Fruit fly (Drosophila melanogaster): Measurements from ENCODE around the gene CG5746.

The CG5746 gene

DNA sequence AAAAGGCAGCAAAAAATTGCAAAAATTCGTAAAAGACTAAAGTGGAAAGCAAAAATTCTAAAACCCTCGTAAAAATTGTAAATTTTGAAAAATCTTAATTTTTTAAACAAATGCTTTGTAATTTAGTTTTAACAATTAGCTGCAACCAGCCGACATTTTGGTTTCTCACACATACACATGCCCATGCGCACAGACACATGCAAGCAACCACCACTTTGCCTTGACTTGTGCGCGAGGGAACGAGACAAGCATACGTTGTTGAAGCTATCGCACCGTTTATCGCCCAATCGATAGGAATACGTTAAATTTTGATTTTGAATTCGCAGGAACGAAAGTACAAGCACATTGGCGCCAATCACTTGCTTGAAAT lies 28.3 kb downstream of the CG5746 start (continued):
- TF ChIP-seq tna (GFP tag; IDR thresholded peaks at IDR 0.05; ENCODE audit: partially characterized antibody) (peak; percentile 75), usp (GFP tag; optimal IDR thresholded peaks at IDR 0.05) (no peak), Elba2 (GFP tag; optimal IDR thresholded peaks at IDR 0.05) (no peak), tgo (GFP tag; IDR thresholded peaks at IDR 0.05) (no peak), sens-2 (GFP tag; IDR thresholded peaks at IDR 0.05) (no peak), CG3163 (GFP tag; optimal IDR thresholded peaks at IDR 0.05) (no peak), CG12659 (GFP tag; optimal IDR thresholded peaks at IDR 0.05) (peak; percentile 73), Scr (GFP tag; IDR thresholded peaks at IDR 0.05; ENCODE audit: partially characterized antibody) (peak; percentile 68), dan (GFP tag; IDR thresholded peaks at IDR 0.05) (no peak), CG3995 (GFP tag; optimal IDR thresholded peaks at IDR 0.05) (no peak), ara (GFP tag; IDR thresholded peaks at IDR 0.05) (no peak), sd (tag; optimal IDR thresholded peaks at IDR 0.05) (no peak), salm (tag; optimal IDR thresholded peaks at IDR 0.05) (no peak), CG15011 (GFP tag; optimal IDR thresholded peaks at IDR 0.05) (no peak), twi (tag; optimal IDR thresholded peaks at IDR 0.05) (no peak), CG16863 (GFP tag; optimal IDR thresholded peaks at IDR 0.05) (no peak), CG1529 (GFP tag; optimal IDR thresholded peaks at IDR 0.05) (no peak), tin (GFP tag; optimal IDR thresholded peaks at IDR 0.05) (no peak), CG12299 (tag; optimal IDR thresholded peaks at IDR 0.05) (peak; percentile 68), CG13287 (GFP tag; IDR thresholded peaks at IDR 0.05; ENCODE audit: partially characterized antibody) (peak; percentile 79), Myb (GFP tag; optimal IDR thresholded peaks at IDR 0.05) (peak; percentile 99), eve (GFP tag; optimal IDR thresholded peaks at IDR 0.05) (no peak), Hey (tag; optimal IDR thresholded peaks at IDR 0.05) (no peak), BEAF-32 (GFP tag; optimal IDR thresholded peaks at IDR 0.05) (peak; percentile 75), Bdp1 (GFP tag; optimal IDR thresholded peaks at IDR 0.05) (no peak), bowl (GFP tag; IDR thresholded peaks at IDR 0.05) (no peak), HLHmδ (GFP tag; optimal IDR thresholded peaks at IDR 0.05) (peak; percentile 11), Six4 (GFP tag; optimal IDR thresholded peaks at IDR 0.05) (no peak), ranshi (GFP tag; IDR thresholded peaks at IDR 0.05) (no peak), CoRest (tag; optimal IDR thresholded peaks at IDR 0.05) (no peak), CG6813 (GFP tag; optimal IDR thresholded peaks at IDR 0.05) (no peak), CG18011 (GFP tag; optimal IDR thresholded peaks at IDR 0.05) (no peak), pfk (GFP tag; optimal IDR thresholded peaks at IDR 0.05) (no peak), ci (GFP tag; IDR thresholded peaks at IDR 0.05) (no peak), gem (tag; optimal IDR thresholded peaks at IDR 0.05) (no peak), HHEX (GFP tag; optimal IDR thresholded peaks at IDR 0.05) (no peak), en (GFP tag; optimal IDR thresholded peaks at IDR 0.05) (no peak), Vsx1 (GFP tag; optimal IDR thresholded peaks at IDR 0.05) (peak; percentile 95), CG4404 (GFP tag; IDR thresholded peaks at IDR 0.05) (no peak), CG6175 (GFP tag; IDR thresholded peaks at IDR 0.05) (no peak), sima (GFP tag; optimal IDR thresholded peaks at IDR 0.05) (no peak), CG15696 (tag; optimal IDR thresholded peaks at IDR 0.05) (no peak), CG4617 (GFP tag; optimal IDR thresholded peaks at IDR 0.05; ENCODE audit: borderline replicate concordance) (no peak), CG15479 (GFP tag; optimal IDR thresholded peaks at IDR 0.05) (no peak), gro (GFP tag; optimal IDR thresholded peaks at IDR 0.05) (no peak), pum (GFP tag; optimal IDR thresholded peaks at IDR 0.05) (no peak), croc (GFP tag; conservative IDR thresholded peaks at IDR 0.05) (no peak), CG18262 (tag; optimal IDR thresholded peaks at IDR 0.05) (no peak), CG7357 (GFP tag; IDR thresholded peaks at IDR 0.05) (no peak), CG14050 (GFP tag; IDR thresholded peaks at IDR 0.05) (no peak), CG18476 (GFP tag; optimal IDR thresholded peaks at IDR 0.05) (no peak), CG8478 (optimal IDR thresholded peaks at IDR 0.05) (peak; percentile 88), CG2199 (GFP tag; IDR thresholded peaks at IDR 0.05) (no peak)
